Fruit fly (Drosophila melanogaster) ovary, adult (tissue): Measurements from ENCODE around the gene CG9263.

Experiments
- CG17801 ChIP-seq: fragments of 200-800 bp; optimal IDR thresholded peaks from 2 replicates; lab custom pipeline; 2019; ENCODE audit warnings: missing biosample characterization, mild to moderate bottlenecking, missing genetic modification characterization, moderate library complexity; ENCODE audit not compliant: partially characterized antibody

The CG9263 gene

DNA sequence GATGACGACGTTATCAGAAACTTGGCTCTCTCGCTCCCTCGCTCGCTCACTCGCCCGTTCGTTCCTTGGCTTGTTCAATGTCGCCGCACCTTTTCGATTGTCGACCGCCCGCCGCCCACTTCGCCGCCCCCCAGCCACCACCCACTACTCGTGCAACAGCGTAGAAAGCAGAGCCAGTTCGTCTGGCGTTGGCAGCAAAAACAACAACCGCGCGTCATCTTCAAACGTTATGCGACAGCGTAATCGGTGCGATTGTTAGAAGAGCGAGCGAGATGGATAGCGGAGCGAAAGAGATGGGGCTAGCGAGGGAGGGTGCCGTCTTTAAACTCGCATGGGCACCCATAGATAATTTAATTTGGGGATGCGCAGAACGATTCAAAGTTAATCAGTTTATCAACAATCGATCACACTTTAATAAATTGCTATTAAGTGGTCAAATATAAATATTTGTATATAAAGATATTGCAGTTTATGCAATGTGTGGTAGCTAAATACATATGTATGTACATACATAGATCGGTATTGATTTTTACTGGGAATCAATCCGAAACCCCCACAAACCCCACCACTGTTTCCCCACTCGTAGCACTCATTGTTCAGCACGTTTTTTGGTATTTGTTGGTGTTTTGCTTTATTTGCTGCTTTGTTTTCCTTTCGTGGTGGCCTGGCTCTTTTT is 28.0 kb downstream of the CG9263 start:
- TF ChIP-seq CG17801 (GFP tag; lab: Kevin White, UChicago): peak; percentile 74

DNA sequence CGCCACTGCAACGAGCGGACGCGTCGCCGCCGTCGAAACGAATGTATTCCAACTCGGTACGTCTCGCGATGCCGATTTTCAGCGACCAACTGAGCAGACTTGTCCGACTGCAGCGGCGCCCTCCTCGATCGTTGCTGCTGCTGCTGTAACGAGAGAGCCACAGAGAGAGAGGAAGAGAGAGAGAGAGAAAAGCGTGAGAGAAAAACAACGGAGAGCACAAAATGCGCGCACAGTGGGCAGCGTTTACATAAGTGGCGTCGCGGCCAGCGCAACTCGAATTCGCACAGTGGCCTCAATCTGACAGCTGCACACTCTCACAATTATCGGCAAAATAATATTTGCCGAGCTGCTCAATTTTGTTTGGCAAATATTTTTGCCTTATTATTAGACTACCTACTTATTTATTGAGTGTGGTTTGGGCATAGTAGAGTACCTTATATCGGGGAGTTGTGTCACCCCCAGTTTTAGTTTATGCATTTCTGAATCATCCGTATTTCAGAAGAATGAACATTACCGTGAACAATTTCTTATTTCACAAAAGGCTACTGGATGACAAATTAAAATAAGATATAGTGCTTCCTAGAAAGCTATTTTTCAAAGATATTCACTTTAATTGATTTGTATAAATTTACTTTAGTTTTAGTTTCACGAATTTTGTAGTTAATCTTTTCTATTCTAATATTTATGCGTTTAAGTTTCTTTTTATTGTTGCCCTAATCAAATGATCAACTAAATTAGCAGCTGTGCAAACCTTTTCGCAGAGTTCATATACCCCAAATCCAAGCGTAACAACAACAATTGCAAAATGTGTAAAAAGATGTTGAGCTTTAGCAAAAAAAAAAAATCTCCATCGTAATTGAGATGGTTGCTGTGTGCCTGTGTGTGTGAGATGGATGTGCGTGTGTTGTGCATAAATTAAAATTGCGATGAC is 28.8 kb downstream of the CG9263 start:
- peak; percentile 33 for TF ChIP-seq CG17801 (GFP tag; lab: Kevin White, UChicago)

DNA sequence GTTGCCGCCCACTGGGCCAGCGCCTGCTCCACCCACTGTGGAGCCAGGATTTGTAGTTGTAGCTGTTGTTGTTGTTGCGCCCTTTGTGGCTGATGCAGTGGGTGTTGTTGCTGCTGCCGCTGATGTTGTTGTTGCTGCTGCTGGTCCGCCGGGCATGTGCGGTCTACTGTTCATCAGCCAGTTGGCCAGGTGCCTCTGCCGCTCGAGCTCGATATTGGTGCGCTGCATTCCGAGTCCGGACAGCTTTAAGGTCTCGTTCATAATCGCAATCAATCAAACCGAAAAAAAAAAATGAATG is 29.4 kb downstream of the CG9263 start:
- no peak for TF ChIP-seq CG17801 (GFP tag; lab: Kevin White, UChicago)

DNA sequence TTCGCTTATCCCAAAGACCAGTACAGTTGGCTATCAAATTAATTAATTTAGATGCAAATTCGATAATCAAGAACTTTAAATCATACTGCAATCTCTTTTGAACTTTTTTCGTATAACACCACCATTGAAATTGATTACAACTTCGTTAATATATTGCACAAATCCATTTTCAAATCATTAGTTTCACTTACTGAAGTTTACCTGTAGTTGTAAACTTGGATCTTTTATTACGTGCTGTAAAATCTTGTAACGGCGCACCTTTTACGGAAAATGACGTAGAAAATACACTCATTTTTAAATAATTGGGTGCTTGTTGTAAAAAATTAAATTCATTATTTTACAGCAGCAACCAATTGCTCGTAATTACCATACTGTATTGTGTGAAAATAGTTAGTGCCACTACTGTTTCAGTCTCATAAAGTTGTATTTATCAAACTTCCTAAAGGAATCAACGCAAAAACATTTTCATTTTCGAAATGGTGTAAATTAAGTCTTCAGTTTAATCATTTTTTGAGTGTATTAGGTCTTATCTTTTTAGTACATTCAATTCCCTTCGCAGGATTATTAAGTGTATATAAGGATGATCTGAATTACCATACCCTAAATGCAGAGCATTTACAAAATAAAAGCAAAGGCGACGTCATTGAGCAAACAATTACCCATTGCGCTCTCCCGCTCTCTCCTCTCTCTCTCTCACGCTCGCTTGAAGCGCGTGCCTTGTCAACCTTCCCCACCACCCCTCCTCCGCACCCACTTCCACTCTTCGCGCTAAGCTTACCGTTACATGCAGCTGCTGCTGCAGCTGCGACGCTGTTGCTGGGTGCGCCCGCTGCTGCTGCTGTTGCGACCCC is 30.0 kb downstream of the CG9263 start:
- TF ChIP-seq CG17801 (GFP tag; lab: Kevin White, UChicago): peak; percentile 49

DNA sequence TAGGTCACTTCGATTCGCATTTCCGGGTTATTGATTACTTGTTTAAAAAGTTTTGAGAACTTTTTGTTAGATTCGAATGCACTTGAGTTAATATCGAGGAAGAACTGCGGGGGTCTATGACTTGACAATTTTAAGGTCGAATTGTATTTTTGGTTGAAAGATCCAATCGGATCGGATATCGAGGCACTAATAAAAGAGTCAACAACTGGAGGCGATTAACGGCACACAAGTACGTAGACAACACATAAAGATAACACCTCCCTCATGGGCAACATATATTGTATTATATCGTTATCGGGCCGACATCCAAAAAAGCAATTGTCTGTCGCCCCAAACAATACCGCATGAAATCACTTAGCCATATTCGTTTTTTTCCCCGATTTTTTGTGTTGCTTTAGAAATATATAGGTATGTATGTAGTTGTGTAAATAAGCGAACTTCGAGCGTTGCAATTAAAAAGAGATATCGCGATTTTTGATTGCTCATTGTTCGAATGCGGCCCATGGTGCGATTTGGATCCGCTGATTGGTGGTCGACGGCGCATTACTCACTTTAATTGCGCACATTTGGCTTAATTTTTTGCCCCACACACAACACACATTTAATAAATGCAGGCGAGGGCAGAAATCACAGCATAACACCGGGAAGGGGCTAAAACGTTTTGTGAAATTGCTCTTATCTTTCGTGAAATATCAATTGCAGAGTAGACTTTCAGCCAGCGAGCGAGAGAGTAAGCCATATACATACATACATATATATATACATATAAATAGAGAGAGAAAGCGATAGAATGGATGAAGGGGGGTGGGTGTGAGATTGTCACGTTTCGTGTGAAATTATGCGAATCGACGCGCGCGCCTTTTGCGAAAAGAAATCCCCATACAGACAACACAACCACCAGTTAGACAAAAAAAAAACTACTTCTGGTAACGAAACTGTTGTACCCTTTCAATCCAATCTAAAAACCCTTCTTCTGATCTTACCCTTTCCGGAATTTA is 31.2 kb downstream of the CG9263 start:
- TF ChIP-seq CG17801 (GFP tag; lab: Kevin White, UChicago): no peak

DNA sequence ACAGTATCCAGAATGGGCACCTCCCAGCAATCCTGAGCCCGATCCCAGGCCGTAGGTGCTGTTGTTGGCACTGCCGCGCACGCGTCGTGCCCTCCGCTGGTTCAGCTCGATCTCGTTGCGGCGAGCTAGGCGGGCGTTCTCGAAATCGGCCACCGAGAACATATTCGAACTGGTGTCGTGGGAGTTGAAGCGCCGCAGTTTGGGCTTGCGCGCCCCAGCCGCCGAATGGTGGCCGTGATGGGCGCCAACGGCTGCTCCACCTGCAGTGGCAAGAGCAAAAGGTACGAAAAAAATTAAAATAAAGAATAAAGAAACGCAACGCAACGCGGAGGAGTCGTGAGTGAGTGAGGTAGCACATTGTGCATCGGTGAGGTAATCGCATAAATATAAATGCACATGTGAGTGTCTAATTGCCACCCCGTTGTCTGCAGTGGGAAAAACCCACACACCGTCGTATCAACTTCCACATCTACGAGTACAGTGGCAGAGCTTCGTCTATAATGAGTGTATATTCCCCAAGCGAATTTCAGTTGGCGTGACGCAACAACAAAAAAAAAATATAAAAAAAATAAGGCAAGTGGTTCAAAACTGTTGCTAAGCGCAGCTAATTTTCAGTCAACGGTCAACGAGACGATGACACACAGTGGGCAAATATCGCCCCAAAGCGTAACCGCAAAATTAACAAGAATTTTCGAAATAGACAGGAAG is 32.7 kb downstream of the CG9263 start:
- TF ChIP-seq CG17801 (GFP tag; lab: Kevin White, UChicago): no peak

DNA sequence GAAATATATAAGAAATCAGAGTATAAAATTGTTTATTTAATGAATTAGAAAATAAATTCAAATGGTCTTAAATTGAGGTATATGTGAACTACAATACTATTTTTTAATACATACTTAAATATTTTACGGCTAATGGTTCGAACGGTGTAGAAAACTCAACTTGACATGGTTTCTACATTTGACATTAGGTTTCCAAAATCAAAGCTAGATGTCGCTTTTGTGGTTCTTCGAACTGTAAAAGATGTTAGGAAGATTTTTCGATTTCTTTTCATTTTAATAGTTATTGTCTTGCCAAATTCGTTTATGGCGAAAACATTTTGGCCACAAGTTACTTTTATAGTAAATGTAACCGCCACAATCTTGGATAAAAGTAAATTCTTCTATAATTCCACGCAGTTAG is 42.0 kb downstream of the CG9263 start:
- TF ChIP-seq CG17801 (GFP tag; lab: Kevin White, UChicago): no peak

DNA sequence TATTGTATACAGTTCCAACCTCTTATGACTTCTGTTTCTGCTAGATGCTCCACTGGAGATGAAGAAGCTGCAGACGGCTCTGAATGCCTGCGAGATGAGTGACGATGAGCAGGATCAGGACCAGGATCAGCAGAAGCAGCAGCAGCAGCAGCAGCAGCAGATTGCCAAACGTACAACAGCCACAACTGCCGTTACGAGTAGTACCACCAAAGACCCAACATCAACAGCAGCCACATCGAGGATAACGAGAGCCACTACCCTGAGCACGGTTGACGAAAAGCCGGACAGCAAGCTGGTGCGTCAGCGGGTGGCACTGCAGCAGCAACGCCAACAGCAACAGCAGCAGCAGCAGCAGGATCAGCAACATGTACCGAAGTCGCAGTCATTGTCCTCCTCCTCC is 44.5 kb downstream of the CG9263 start:
- TF ChIP-seq CG17801 (GFP tag; lab: Kevin White, UChicago): no peak
